Worm (Caenorhabditis elegans) whole organism, midembryonic: ENCODE results near the gene cts-1.

Source experiments
- T22C8.4 ChIP-seq: fragments of 200-800 bp; sonication (Bioruptor generic); IDR thresholded peaks from 2 replicates; pipeline ENCODE4 v1.3.6; 2022; ENCODE audit warnings: missing genetic modification characterization, missing compliant biosample characterization
- cog-1 ChIP-seq: sonication (generic microtip); optimal IDR thresholded peaks from 2 replicates; lab custom pipeline; 2016; ENCODE audit warnings: missing genetic modification characterization, missing compliant biosample characterization
- klf-2 ChIP-seq: fragments of 200-800 bp; sonication (Bioruptor generic); conservative IDR thresholded peaks from 2 replicates; pipeline ENCODE4 v1.3.6; 2022; ENCODE audit warnings: missing genetic modification reagents, missing genetic modification characterization, missing compliant biosample characterization
- ref-1 ChIP-seq: fragments of 200-800 bp; sonication (Bioruptor generic); conservative IDR thresholded peaks from 2 replicates; pipeline ENCODE4 v1.3.6; 2022; ENCODE audit warnings: missing genetic modification reagents, missing genetic modification characterization, missing compliant biosample characterization
- ztf-23 ChIP-seq: fragments of 200-800 bp; sonication (Bioruptor generic); IDR thresholded peaks from 2 replicates; pipeline ENCODE4 v1.3.6; 2022; ENCODE audit warnings: missing genetic modification reagents, missing genetic modification characterization, missing compliant biosample characterization
- ztf-29 ChIP-seq: fragments of 200-800 bp; sonication (Bioruptor generic); IDR thresholded peaks from 2 replicates; pipeline ENCODE4 v1.3.6; 2022; ENCODE audit warnings: missing genetic modification reagents, missing genetic modification characterization, missing compliant biosample characterization

DNA sequence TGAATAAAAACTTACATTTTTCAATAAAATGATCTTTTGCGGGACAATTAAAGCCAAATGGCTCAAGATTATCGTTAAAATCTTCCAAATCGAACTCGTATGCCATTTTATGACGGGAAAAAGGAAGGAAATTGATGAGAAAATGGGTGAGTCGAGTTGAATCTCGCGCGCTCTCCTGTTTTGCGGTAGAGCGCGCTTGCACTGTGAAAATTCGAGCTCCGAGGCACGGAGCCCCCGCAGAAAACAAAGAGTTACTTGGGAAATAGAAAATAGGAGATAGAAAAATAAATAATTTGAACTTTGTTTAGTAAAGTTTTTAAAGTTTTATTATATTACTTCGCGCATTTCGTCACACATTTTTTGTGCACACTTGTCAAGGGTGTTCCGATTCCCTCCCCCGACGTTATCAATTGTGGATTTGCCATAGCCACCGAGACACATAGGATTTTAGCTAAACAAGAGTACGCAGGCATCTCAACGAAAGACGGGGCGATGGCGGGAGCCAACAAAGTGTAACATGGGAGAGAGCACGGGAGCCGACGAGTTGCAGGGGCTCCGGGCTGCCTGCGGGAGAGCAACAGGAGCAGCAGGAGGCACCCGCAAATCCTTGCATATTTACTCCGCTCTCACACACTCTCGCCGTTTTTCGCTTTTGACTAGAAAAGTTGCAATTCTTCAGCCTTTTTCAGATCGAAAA, 32.2 kb upstream of the cts-1 start, which contains the start of the genes div-1 and cor-1:
- TF ChIP-seq cog-1 (tag; lab: Kevin White, UChicago) = no peak
- 0 out of 2 replicates have a peak, but pooled peaks have one; percentile 8 for TF ChIP-seq ref-1
- no peak for TF ChIP-seq T22C8.4
- no peak for TF ChIP-seq ztf-29
- no peak for TF ChIP-seq ztf-23
- no peak for TF ChIP-seq klf-2
